Worm (Caenorhabditis elegans) whole organism, mixed stage, embryonic: ENCODE data around the gene nas-9.

Experiments used
- ceh-43 ChIP-seq: fragments of 200-800 bp; sonication (Bioruptor generic); optimal IDR thresholded peaks from 2 replicates; lab custom pipeline; 2018; ENCODE audit warnings: mild to moderate bottlenecking, missing genetic modification characterization, moderate library complexity, missing compliant biosample characterization
- ces-1 ChIP-seq: fragments of 150-350 bp; optimal IDR thresholded peaks from 2 replicates; lab custom pipeline; 2014; ENCODE audit warnings: missing biosample characterization, missing genetic modification reagents, missing genetic modification characterization
- hlh-1 ChIP-seq: fragments of 150-350 bp; optimal IDR thresholded peaks from 2 replicates; lab custom pipeline; 2014; ENCODE audit warnings: missing biosample characterization, missing genetic modification reagents, missing genetic modification characterization
- lin-13 ChIP-seq: fragments of 150-350 bp; optimal IDR thresholded peaks from 2 replicates; lab custom pipeline; 2014; ENCODE audit warnings: missing biosample characterization, missing genetic modification characterization
- lsy-2 ChIP-seq: fragments of 150-350 bp; optimal IDR thresholded peaks from 2 replicates; lab custom pipeline; 2014; ENCODE audit warnings: missing biosample characterization, missing genetic modification characterization
- mep-1 ChIP-seq: fragments of 150-350 bp; optimal IDR thresholded peaks from 2 replicates; lab custom pipeline; 2017; ENCODE audit warnings: missing biosample characterization, missing genetic modification reagents, missing genetic modification characterization, inconsistent platforms
- nhr-12 ChIP-seq: fragments of 150-350 bp; optimal IDR thresholded peaks from 2 replicates; lab custom pipeline; 2014; ENCODE audit warnings: missing biosample characterization, missing genetic modification characterization
- snpc-4 ChIP-seq: fragments of 150-350 bp; optimal IDR thresholded peaks from 2 replicates; lab custom pipeline; 2014; ENCODE audit warnings: missing biosample characterization, missing genetic modification characterization
- unc-39 ChIP-seq: fragments of 150-350 bp; optimal IDR thresholded peaks from 2 replicates; lab custom pipeline; 2014; ENCODE audit warnings: missing biosample characterization, missing genetic modification characterization
- ztf-11 ChIP-seq: fragments of 150-350 bp; optimal IDR thresholded peaks from 2 replicates; lab custom pipeline; 2014; ENCODE audit warnings: missing biosample characterization, missing genetic modification characterization

DNA sequence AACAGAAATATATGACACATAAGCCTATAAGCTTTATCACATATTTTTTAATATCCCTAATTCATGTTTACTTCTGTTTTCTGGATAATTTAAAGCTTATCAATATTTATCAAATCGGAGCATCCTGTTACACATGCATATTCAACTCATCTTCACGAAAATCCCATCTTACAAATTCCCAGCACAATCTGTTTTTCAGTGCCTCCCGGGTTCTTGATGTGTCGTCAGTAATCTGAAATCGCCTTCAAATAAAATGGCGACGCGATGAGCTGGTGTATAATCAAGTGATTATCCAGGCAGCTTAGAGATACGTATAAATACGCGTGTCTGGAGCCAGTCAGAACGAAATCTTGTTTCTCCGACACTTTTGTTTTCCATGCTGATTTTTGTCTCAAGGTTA is 10.6 kb upstream of the nas-9 start:
- TF ChIP-seq ztf-11 (tag; lab: Kevin White, UChicago) = no peak
- TF ChIP-seq hlh-1 (tag; lab: Kevin White, UChicago) = no peak
- TF ChIP-seq nhr-12 (tag; lab: Kevin White, UChicago) = no peak
- no peak for TF ChIP-seq lsy-2
- TF ChIP-seq lin-13 = no peak
- TF ChIP-seq unc-39 (tag; lab: Kevin White, UChicago) = no peak
- no peak for TF ChIP-seq snpc-4 (tag; lab: Kevin White, UChicago)
- no peak for TF ChIP-seq ces-1 (GFP tag; lab: Kevin White, UChicago)
- TF ChIP-seq ceh-43 = no peak
- no peak for TF ChIP-seq mep-1 (tag; lab: Kevin White, UChicago)
